Fruit fly (Drosophila melanogaster) S2 (cell line): ENCODE measurements around the gene RpLP1.
"Not testable (repeated sequence)": the region's sequence is repeated elsewhere in the genome, so short reads cannot be mapped to it uniquely, and the experiment has no call there.

ENCODE experiments used
- CG8478 ChIP-seq: fragments of >200 bp; optimal IDR thresholded peaks from 2 replicates; lab custom pipeline; 2018
- CTCF ChIP-seq, 2 experiments: fragments of >200 bp; optimal IDR thresholded peaks; 2 replicates each; lab custom pipeline; 2018

RpLP1 gene

DNA sequence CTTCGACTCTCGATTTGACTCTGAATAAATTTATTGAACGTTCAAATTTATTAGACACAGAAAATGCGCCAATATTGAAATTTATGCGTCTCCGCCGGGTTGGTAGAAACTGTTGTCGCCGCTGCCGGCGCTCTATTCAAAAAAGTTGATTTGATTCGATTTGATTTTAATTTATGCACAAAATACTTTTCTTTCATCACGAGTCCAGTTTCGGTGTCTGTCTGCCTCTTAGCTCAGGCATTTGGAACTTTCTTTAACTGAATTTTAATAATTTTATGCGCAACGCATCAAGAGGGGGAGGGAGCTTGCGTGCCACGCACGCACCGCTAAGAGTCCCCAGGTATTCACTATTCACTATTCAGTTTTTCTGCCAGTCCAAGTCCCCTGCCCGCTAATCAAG is 17.7 kb downstream of the RpLP1 start:
- TF ChIP-seq CTCF (optimal IDR thresholded peaks at IDR 0.05; lab: Kevin White, UChicago) = no peak
- TF ChIP-seq CG8478 (lab: Kevin White, UChicago) = no peak

DNA sequence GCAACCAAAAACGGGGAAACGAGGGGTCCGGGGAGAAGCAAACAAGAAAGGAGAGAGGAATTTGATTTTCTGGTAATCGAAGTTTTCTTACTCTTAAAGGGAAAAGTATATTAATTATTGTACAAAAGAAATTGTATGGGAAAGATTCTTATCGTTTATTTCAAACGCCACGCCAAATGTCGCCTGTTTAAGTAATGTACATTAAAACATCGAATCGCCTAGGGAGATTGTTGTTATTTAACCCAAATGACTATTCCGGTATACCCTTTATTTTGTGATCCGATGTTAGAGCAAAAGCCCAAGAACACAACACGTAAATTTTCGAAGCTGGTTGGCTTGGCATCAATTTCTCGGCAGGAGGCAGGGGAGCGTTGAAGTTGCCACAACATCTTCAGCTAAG is 19.6 kb downstream of the RpLP1 start:
- TF ChIP-seq CTCF (optimal IDR thresholded peaks at IDR 0.05; lab: Kevin White, UChicago) (no peak), CG8478 (lab: Kevin White, UChicago) (no peak)

DNA sequence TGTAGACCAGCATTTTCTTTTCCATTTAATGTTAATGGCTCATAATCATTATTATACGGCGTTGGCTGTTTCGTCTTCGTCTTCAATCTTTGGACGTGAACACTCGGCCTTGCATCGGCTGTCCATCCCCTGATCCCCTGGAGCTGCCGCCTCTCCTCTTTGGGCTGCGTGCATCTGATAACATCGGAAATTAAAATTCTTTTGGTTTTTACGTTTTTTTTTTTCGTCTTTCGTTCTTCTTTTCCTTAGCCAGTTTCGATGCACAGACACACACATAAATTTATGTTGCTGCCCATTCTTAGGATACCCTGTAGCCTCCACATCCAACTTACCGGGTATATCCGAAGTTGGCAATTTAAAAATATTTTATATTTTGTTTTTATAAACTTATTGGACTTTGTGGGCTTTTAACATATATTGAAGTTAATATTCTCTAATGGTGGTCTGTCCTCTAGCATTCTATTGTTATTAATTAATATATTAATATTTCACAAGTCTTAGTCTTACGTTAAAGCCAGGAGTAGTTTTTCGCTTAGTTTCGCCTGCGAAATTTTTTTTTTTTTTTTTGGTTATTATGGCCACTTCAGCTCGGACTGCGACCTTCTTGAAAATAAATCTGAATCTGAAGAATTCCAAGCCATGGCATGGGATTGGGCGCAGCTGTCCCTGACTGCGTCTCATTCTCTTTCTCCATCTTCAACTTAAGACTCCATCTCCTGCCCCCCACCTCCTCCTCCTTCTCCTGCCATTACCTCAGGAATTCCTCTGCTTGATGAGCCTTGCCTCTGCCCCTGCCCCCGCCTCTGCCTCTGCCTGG is 21.1 kb downstream of the RpLP1 start:
- TF ChIP-seq CG8478 (lab: Kevin White, UChicago) (no peak), CTCF (optimal IDR thresholded peaks at IDR 0.05; lab: Kevin White, UChicago) (no peak)

DNA sequence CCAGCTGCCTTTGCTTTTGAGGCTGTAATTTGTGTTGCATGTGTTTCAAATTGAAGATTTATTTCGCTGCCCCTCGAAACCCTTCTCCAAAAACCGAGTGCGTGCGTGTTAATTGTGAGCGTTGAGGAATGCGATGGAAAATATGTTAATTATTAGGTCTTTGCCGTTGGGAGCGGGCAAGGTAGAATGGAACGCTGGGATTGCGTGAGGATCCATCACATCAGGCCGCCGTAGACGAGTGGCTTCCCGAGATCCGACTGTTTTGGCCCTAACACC is 21.6 kb downstream of the RpLP1 start:
- no peak for TF ChIP-seq CTCF (optimal IDR thresholded peaks at IDR 0.05; lab: Kevin White, UChicago)
- no peak for TF ChIP-seq CG8478 (lab: Kevin White, UChicago)

DNA sequence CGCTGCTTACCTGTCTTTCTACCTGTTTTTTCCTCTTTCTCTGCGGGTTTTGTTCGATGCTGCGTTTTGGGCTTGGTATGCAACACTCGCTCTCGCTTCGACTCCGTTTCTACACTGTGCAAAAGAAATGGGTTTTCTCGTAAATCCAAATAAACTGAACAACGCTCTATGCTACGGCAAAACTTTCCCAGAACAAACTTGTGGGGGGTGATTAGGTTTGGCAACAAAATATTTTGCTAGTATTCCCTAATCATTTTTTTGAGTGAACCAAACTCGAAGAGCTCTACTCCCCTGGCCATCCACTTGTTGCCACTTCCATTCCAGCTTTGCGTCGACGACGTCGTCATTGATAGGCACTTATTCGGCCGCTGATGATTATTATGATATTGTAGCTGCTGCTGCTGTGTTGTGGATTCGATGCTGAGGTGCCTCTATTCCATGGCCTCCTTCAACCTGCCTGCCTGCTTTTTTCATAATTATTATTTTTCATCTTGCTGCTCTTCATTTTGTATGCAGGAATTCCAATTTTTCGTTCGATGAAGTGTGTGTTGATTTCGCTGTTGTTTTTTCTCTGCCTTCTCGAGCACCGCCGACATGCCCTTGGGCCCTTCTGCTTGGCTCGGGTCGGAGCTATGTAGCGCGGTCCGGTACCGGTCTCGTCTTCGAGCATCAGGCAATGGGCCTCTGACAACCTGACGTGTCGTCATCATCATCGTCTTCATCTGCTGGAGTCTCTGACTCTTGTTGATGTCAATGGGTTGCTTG is 22.4 kb downstream of the RpLP1 start:
- TF ChIP-seq CTCF (optimal IDR thresholded peaks at IDR 0.05; lab: Kevin White, UChicago) (no peak), CG8478 (lab: Kevin White, UChicago) (no peak)

DNA sequence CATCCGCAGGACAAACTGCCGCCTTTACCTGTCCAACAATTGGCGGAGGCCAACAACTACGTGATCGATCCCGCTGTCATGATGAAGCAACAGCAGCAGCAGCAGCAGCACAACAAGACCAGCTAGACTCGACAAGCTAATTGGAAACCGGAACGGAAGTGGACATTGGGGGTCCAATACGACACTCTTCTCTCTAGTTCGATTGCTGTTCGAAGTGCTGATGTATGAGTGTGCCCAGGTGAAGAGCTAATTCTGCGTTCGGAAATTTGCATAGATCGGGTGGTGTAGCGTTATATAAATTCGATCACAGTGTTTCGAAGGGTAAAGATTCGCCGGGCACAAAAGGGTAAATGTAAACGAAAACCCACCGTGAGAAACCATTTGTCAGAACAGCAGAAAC is 27.4 kb downstream of the RpLP1 start:
- TF ChIP-seq CTCF (optimal IDR thresholded peaks at IDR 0.05; lab: Kevin White, UChicago) (no peak), CG8478 (lab: Kevin White, UChicago) (no peak)

DNA sequence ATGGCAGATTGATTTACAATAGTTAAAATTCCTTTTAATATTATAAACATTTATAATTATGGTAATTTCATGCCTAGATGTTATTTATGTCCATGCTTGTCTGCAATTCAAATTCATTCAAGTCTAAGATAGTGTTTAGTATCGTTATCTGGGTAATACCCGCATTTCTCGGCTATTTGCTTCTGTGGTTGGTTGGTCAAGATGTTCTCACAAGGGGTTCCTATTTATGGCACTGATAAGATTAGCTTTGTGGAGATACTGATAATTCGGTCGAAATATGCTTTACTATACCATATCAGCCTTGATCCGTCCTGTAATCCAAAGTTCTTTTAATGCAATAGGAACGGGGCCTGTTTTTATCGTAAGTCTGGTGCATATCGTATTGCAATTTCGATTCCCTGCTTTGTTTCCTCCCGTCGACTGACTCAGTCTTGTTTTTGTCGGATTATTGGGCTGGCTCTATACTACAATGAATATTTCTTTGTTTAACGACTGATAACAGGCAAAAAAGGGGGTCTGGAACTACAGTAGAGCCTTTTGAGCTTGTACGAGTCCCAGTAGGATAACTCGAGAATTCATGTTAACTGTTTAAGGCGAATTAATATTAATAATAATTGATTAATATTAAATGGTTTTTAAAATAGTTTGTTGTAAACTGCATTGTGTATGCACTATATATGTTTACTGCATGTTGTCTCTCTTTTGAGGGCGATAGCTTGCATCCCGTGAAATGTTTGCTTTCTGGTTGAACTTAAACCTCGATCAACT is 32.1 kb downstream of the RpLP1 start:
- no peak for TF ChIP-seq CTCF (optimal IDR thresholded peaks at IDR 0.05; lab: Kevin White, UChicago)

DNA sequence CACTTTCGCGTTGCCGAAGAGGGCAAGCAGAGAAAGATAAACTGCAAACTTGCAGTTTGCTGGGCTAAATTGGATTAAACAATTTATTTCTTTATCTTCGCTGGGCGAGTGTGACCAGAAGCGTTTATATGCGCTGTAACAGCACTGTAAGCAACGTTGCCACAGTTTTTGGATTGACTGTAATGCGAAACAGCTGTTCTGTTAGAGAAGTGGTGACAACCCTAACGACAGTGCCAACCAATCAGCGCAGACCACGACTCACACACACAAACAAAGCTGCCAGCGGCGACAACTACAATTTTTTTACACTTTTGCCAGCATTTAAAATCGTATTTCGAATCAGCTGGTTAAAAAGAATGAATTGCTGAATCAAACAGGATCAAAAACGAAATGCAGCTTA is 33.1 kb downstream of the RpLP1 start, which contains the start of the genes crq and shv:
crq (minus strand) TSS at position 153 of the 400 bp plus-strand sequence.
shv (plus strand) TSS at position 237 of the 400 bp plus-strand sequence.
- TF ChIP-seq CG8478 (lab: Kevin White, UChicago) = no peak
- TF ChIP-seq CTCF (optimal IDR thresholded peaks at IDR 0.05; lab: Kevin White, UChicago) = peak in 1 of 2 experiments; percentile 39

DNA sequence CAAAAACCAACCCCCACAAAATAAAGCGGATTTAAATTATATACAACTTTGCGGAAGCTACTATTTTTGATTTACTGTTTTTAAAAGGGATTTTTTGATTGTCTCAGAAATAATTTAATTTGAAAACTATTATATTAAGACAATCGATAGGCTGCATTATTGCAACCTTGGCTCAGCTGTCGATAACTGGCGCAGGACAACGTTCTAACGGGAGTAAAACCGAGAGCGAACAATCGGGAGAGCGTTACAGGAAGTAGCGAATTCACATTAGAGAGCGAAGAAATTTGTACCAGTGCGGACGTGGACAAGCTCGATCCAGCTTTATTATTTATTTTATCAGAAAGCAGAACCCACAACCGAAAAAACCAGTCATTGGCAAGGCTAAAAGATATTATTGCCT is 35.5 kb downstream of the RpLP1 start, which contains the start of gene CG4133:
CG4133 (plus strand) TSS at position 258 of the 400 bp plus-strand sequence.
- TF ChIP-seq CTCF (optimal IDR thresholded peaks at IDR 0.05; lab: Kevin White, UChicago); CG8478 (lab: Kevin White, UChicago): not testable (repeated sequence)

DNA sequence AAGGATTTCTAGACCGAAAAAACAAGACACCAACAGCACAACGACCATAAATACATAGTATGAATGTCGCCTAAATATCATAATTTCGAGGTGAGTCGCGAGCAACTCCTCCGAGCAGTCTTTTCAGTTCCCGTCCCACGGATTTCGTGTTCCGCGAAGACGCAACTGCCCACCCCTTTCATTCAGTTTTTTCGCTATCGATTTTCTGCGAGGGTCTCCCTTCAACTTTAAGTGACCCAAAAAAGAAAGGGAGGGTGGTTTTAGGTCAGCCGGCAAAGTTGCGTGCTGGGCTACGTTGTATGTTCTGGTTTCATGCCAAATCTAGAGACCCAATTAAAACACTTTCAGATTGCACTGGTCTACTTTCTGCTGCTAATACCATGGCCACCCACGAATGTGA is 36.0 kb downstream of the RpLP1 start:
- TF ChIP-seq CG8478 (lab: Kevin White, UChicago) (no peak), CTCF (optimal IDR thresholded peaks at IDR 0.05; lab: Kevin White, UChicago) (no peak)

DNA sequence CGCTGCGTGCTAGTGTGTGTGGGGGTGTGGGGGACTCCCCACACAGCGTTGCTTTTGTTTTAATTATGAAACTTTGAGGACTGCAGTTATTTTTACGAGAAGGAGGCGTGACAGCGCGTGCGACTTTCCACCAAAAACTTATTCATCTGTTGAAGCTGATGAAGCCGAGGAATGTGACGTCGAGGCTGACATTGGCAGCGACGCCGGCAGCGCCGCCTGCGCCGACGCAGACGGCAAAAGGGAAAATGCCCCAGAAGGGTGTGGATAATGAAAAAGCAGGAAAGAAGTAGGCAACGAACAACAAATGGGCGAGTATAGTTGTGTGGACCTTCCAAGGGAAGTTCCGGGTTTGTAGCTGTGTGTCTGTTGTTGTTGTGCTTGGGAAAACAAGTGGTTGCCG is 47.9 kb downstream of the RpLP1 start:
- TF ChIP-seq CTCF (optimal IDR thresholded peaks at IDR 0.05; lab: Kevin White, UChicago) = no peak
- no peak for TF ChIP-seq CG8478 (lab: Kevin White, UChicago)

DNA sequence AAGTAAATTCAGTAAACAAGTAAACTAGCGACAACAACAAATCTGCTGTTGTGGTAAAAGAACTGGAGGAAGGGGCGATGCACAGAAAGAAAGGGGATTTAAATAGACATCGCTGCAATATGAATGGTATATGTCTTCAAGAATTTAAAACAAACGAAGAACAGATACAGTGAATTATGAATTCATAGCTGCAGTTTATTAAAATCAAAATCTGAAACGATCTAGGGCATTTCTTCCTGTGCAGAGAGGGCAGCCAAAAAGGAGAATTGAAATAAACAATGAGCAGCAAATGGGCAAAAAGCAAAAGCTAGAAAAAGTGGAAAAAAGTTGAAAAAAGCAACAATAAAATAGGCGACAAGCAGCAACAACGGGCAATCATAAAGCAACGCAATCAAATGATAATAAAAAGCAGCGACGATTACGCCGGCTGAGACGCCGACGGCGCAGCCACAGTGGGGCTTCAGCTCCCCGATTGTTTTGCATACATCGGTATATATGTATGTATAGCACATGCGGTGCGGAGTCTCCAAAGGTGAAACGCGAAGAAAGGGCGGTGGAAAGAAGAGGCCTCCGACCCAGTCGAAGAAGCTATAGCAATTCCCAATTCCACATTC is 49.1 kb downstream of the RpLP1 start:
- no peak for TF ChIP-seq CTCF (optimal IDR thresholded peaks at IDR 0.05; lab: Kevin White, UChicago)
- no peak for TF ChIP-seq CG8478 (lab: Kevin White, UChicago)

DNA sequence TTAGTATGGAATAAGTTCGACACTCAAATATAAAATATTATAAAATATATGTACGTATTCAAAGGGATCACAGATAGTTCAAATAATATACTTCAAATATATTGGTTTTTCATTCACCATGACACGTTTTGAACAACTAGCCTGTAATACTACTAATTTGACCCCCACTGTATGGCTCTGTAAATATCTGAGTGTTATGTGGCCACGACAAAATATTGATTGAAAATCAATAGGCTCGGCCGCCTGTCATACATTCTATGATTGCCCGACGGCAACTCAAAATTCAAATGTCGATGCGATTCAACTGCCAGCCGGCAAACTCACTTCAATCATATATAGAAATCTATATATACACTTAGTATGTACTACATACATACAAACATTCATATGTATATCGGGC is 50.2 kb downstream of the RpLP1 start:
- no peak for TF ChIP-seq CG8478 (lab: Kevin White, UChicago)
- no peak for TF ChIP-seq CTCF (optimal IDR thresholded peaks at IDR 0.05; lab: Kevin White, UChicago)
